Worm (Caenorhabditis elegans): ENCODE results near the gene F58H1.2.

ce11 chrV:11901260-11901659, 27.6 kb upstream of the F58H1.2 start:
- TF ChIP-seq nhr-11 (tag; optimal IDR thresholded peaks at IDR 0.05) (no peak), nhr-25 (tag; optimal IDR thresholded peaks at IDR 0.05) (no peak), lin-15B (tag; optimal IDR thresholded peaks at IDR 0.05) (no peak), ceh-16 (tag; optimal IDR thresholded peaks at IDR 0.05) (no peak), ceh-28 (tag; optimal IDR thresholded peaks at IDR 0.05) (no peak)

Measured in whole organism, L3 larva.